Worm (Caenorhabditis elegans) whole organism, mixed stage, embryonic: ENCODE measurements around the gene clec-167.

ENCODE experiments used
- blmp-1 ChIP-seq: fragments of 150-350 bp; optimal IDR thresholded peaks from 2 replicates; lab custom pipeline; 2014; ENCODE audit warnings: missing biosample characterization, missing genetic modification characterization
- hlh-1 ChIP-seq: fragments of 150-350 bp; optimal IDR thresholded peaks from 2 replicates; lab custom pipeline; 2014; ENCODE audit warnings: missing biosample characterization, missing genetic modification reagents, missing genetic modification characterization
- lin-13 ChIP-seq: fragments of 150-350 bp; optimal IDR thresholded peaks from 2 replicates; lab custom pipeline; 2014; ENCODE audit warnings: missing biosample characterization, missing genetic modification characterization
- nhr-237 ChIP-seq: fragments of 150-350 bp; optimal IDR thresholded peaks from 2 replicates; lab custom pipeline; 2014; ENCODE audit warnings: missing biosample characterization, missing genetic modification characterization
- nhr-28 ChIP-seq: fragments of 150-350 bp; optimal IDR thresholded peaks from 2 replicates; lab custom pipeline; 2014; ENCODE audit warnings: missing biosample characterization, missing genetic modification characterization
- nhr-76 ChIP-seq: sonication (generic microtip); optimal IDR thresholded peaks from 2 replicates; lab custom pipeline; 2017; ENCODE audit warnings: missing biosample characterization, missing genetic modification characterization
- tbx-8 ChIP-seq: fragments of 200-800 bp; sonication (Bioruptor generic); optimal IDR thresholded peaks from 2 replicates; lab custom pipeline; 2018; ENCODE audit warnings: mild to moderate bottlenecking, missing genetic modification characterization, moderate library complexity, missing compliant biosample characterization
- unc-62 ChIP-seq: fragments of 150-350 bp; optimal IDR thresholded peaks from 2 replicates; lab custom pipeline; 2014; ENCODE audit warnings: missing biosample characterization, missing genetic modification reagents, missing genetic modification characterization

ce11 chrIV:1215536-1215935, 40.0 kb downstream of the clec-167 start:
- no peak for TF ChIP-seq lin-13
- TF ChIP-seq tbx-8, result no peak
- TF ChIP-seq unc-62, result no peak
- no peak for TF ChIP-seq nhr-76 (tag; lab: Kevin White, UChicago)
- TF ChIP-seq nhr-237 (tag; lab: Kevin White, UChicago), result no peak
- no peak for TF ChIP-seq hlh-1
- no peak for TF ChIP-seq nhr-28 (tag; lab: Kevin White, UChicago)
- no peak for TF ChIP-seq blmp-1 (tag; lab: Kevin White, UChicago)
